Fruit fly (Drosophila melanogaster) whole organism, wandering third instar larva: ENCODE data around the gene CG4789.

ENCODE experiments used
- Myc ChIP-seq: fragments of >200 bp; optimal IDR thresholded peaks from 2 replicates; lab custom pipeline; 2017
- Vsx2 ChIP-seq: fragments of 200-300, 225-300 bp; sonication (Bioruptor generic); optimal IDR thresholded peaks from 2 replicates; lab custom pipeline; 2018; ENCODE audit warnings: missing biosample characterization, missing genetic modification characterization; ENCODE audit not compliant: partially characterized antibody
- dl ChIP-seq, 2 experiments: fragments of 175-275, 200-275 bp in 1 of 2; fragments of 200-275 bp in 1 of 2; sonication (Bioruptor generic); optimal IDR thresholded peaks; lab custom pipeline; 2018; ENCODE audit warnings: mild to moderate bottlenecking in 2 of 2, missing biosample characterization in 2 of 2, missing genetic modification characterization in 2 of 2, moderate library complexity in 2 of 2; ENCODE audit not compliant: partially characterized antibody in 2 of 2, insufficient read depth in 1 of 2
- fru ChIP-seq: fragments of 200-800 bp; sonication (Bioruptor generic); optimal IDR thresholded peaks from 3 replicates; lab custom pipeline; 2016; ENCODE audit warnings: missing biosample characterization, mild to moderate bottlenecking, missing genetic modification characterization
- h ChIP-seq: fragments of 200-800 bp; sonication (Bioruptor generic); optimal IDR thresholded peaks from 3 replicates; lab custom pipeline; 2016; ENCODE audit warnings: missing biosample characterization, mild to moderate bottlenecking, missing genetic modification characterization
- jim ChIP-seq: fragments of 175-275, 200-325 bp; sonication (Bioruptor generic); optimal IDR thresholded peaks from 2 replicates; lab custom pipeline; 2016; ENCODE audit warnings: missing biosample characterization, mild to moderate bottlenecking, missing genetic modification characterization
- psq ChIP-seq: fragments of 200-800 bp; sonication (Bioruptor generic); optimal IDR thresholded peaks from 3 replicates; lab custom pipeline; 2017; ENCODE audit warnings: missing biosample characterization, mild to moderate bottlenecking, missing genetic modification characterization, moderate library complexity
- rgr ChIP-seq: fragments of 200-800 bp; sonication (Bioruptor generic); optimal IDR thresholded peaks from 3 replicates; lab custom pipeline; 2016; ENCODE audit warnings: missing biosample characterization, mild to moderate bottlenecking, missing genetic modification characterization
- sage ChIP-seq: fragments of 200-800 bp; sonication (Bioruptor generic); optimal IDR thresholded peaks from 2 replicates; lab custom pipeline; 2016; ENCODE audit warnings: missing biosample characterization, mild to moderate bottlenecking, missing genetic modification characterization

DNA sequence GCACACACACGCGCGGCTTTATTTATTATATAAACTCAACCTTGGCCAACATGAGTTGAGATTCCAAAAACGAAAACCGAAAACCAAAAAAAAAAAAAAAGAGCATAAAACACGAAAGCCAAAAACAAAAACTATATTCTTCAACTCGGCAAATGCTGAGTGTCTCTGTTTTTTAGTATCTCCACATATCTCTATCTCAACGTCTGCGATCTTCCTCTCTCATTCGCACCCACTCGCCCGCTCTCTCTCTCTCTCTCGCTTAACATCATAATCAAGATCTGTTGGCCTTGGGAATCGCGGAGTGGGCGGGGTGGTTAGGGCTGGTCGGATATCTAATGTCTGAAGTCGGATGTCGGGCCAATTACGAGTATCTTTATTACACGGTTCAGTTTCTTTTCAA, 20.5 kb upstream of the CG4789 start:
- TF ChIP-seq psq (GFP tag; lab: Kevin White, UChicago) (no peak), sage (GFP tag; lab: Kevin White, UChicago) (no peak), Myc (lab: Kevin White, UChicago) (no peak), jim (GFP tag; lab: Kevin White, UChicago) (no peak), h (GFP tag; lab: Kevin White, UChicago) (no peak), Vsx2 (GFP tag; lab: Kevin White, UChicago) (no peak), fru (no peak), rgr (GFP tag; lab: Kevin White, UChicago) (no peak), dl (GFP tag; optimal IDR thresholded peaks at IDR 0.05; lab: Kevin White, UChicago; ENCODE audit: insufficient read depth in 1 of 2, partially characterized antibody in 2 of 2) (no peak)
